Worm (Caenorhabditis elegans) whole organism, L1 larva: ENCODE data around the gene F44G4.6.
A peak's percentile ranks its signal among the peaks of the same experiment; 100 is the strongest.

Experiments used
- C04F5.9 ChIP-seq: sonication (generic microtip); optimal IDR thresholded peaks from 2 replicates; lab custom pipeline; 2016; ENCODE audit warnings: missing genetic modification characterization, missing compliant biosample characterization
- C16A3.4 ChIP-seq: fragments of 150-350 bp; optimal IDR thresholded peaks from 2 replicates; lab custom pipeline; 2014; ENCODE audit warnings: missing biosample characterization, missing genetic modification characterization
- C34B4.2 ChIP-seq: sonication (generic microtip); optimal IDR thresholded peaks from 2 replicates; lab custom pipeline; 2017; ENCODE audit warnings: mild to moderate bottlenecking, missing genetic modification characterization, missing compliant biosample characterization
- F16B12.6 ChIP-seq: fragments of 150-350 bp; optimal IDR thresholded peaks from 2 replicates; lab custom pipeline; 2014; ENCODE audit warnings: missing biosample characterization, missing genetic modification characterization
- Y116A8C.19 ChIP-seq: sonication (generic microtip); optimal IDR thresholded peaks from 2 replicates; lab custom pipeline; 2016; ENCODE audit warnings: missing compliant biosample characterization, missing genetic modification characterization, borderline replicate concordance
- aha-1 ChIP-seq: fragments of 150-350 bp; optimal IDR thresholded peaks from 2 replicates; lab custom pipeline; 2014; ENCODE audit warnings: missing biosample characterization, missing genetic modification characterization
- ama-1 ChIP-seq: fragments of 150-350 bp; optimal IDR thresholded peaks from 2 replicates; lab custom pipeline; 2014
- blmp-1 ChIP-seq: fragments of 150-350 bp; optimal IDR thresholded peaks from 2 replicates; lab custom pipeline; 2014; ENCODE audit warnings: missing biosample characterization, missing genetic modification characterization
- ceh-63 ChIP-seq: fragments of 200-800 bp; sonication (Bioruptor generic); optimal IDR thresholded peaks from 2 replicates; lab custom pipeline; 2018; ENCODE audit warnings: mild to moderate bottlenecking, missing genetic modification characterization, missing compliant biosample characterization
- ceh-88 ChIP-seq: fragments of 200-800 bp; sonication (Bioruptor generic); IDR thresholded peaks from 2 replicates; pipeline ENCODE4 v1.3.6; 2022; ENCODE audit warnings: missing genetic modification characterization, missing compliant biosample characterization
- ces-1 ChIP-seq: fragments of 150-350 bp; optimal IDR thresholded peaks from 2 replicates; lab custom pipeline; 2014; ENCODE audit warnings: missing biosample characterization, missing genetic modification reagents, missing genetic modification characterization
- dpl-1 ChIP-seq, 3 experiments: fragments of 150-350 bp in 2 of 3; sonication (generic microtip) in 1 of 3; optimal IDR thresholded peaks; 2 replicates each; lab custom pipeline; 2014 to 2017; ENCODE audit warnings: missing biosample characterization in 3 of 3, missing genetic modification characterization in 3 of 3, missing genetic modification reagents in 3 of 3
- dsc-1 ChIP-seq: sonication (generic microtip); optimal IDR thresholded peaks from 2 replicates; lab custom pipeline; 2016; ENCODE audit warnings: mild to moderate bottlenecking, missing genetic modification characterization, missing compliant biosample characterization
- efl-1 ChIP-seq, 4 experiments: fragments of 150-350 bp; optimal IDR thresholded peaks in 3 of 4; peaks in 1 of 4; 1 replicate in 1 of 4; 2 replicates in 3 of 4; lab custom pipeline; 2014; ENCODE audit warnings: missing biosample characterization in 2 of 4, missing genetic modification characterization in 2 of 4, missing genetic modification reagents in 2 of 4
- efl-3 ChIP-seq: fragments of 200-800 bp; sonication (Bioruptor generic); optimal IDR thresholded peaks from 2 replicates; lab custom pipeline; 2018; ENCODE audit warnings: mild to moderate bottlenecking, missing genetic modification characterization, missing compliant biosample characterization
- egl-27 ChIP-seq, 2 experiments: fragments of 150-350 bp in 1 of 2; sonication (generic microtip); optimal IDR thresholded peaks; 3 replicates each; lab custom pipeline; 2017 to 2018; ENCODE audit warnings: missing biosample characterization in 2 of 2, missing genetic modification characterization in 2 of 2, missing genetic modification reagents in 2 of 2
- elt-2 ChIP-seq: sonication (generic microtip); optimal IDR thresholded peaks from 2 replicates; lab custom pipeline; 2016; ENCODE audit warnings: missing genetic modification characterization, mild to moderate bottlenecking, inconsistent platforms, missing compliant biosample characterization, missing genetic modification reagents
- elt-3 ChIP-seq, 6 experiments: fragments of 150-350 bp in 1 of 6; sonication (generic microtip); optimal IDR thresholded peaks; 2 replicates each; lab custom pipeline; 2017 to 2018; ENCODE audit warnings: missing biosample characterization in 6 of 6, missing genetic modification characterization in 6 of 6, inconsistent platforms in 1 of 6
- ets-5 ChIP-seq: fragments of 200-800 bp; sonication (Bioruptor generic); IDR thresholded peaks from 2 replicates; pipeline ENCODE4 v1.3.6; 2022; ENCODE audit warnings: missing genetic modification characterization, missing compliant biosample characterization
- fos-1 ChIP-seq: fragments of 150-350 bp; optimal IDR thresholded peaks from 2 replicates; lab custom pipeline; 2014; ENCODE audit warnings: missing biosample characterization, missing genetic modification characterization
- grh-1 ChIP-seq: fragments of 200-800 bp; sonication (Bioruptor generic); IDR thresholded peaks from 2 replicates; pipeline ENCODE4 v1.3.6; 2022; ENCODE audit warnings: missing genetic modification reagents, missing genetic modification characterization, missing compliant biosample characterization
- hlh-4 ChIP-seq: sonication (generic microtip); optimal IDR thresholded peaks from 2 replicates; lab custom pipeline; 2016; ENCODE audit warnings: mild to moderate bottlenecking, missing genetic modification characterization, missing compliant biosample characterization
- hpl-2 ChIP-seq: fragments of 150-350 bp; optimal IDR thresholded peaks from 2 replicates; lab custom pipeline; 2014; ENCODE audit warnings: missing biosample characterization, missing genetic modification reagents, missing genetic modification characterization
- jun-1 ChIP-seq: fragments of 150-350 bp; optimal IDR thresholded peaks from 2 replicates; lab custom pipeline; 2014; ENCODE audit warnings: missing biosample characterization, missing genetic modification reagents, missing genetic modification characterization
- lin-13 ChIP-seq: fragments of 150-350 bp; optimal IDR thresholded peaks from 2 replicates; lab custom pipeline; 2014; ENCODE audit warnings: missing biosample characterization, missing genetic modification reagents, missing genetic modification characterization
- lin-14 ChIP-seq: fragments of 200-800 bp; sonication (Bioruptor generic); optimal IDR thresholded peaks from 2 replicates; lab custom pipeline; 2018; ENCODE audit warnings: mild to moderate bottlenecking, missing genetic modification characterization, moderate library complexity, missing compliant biosample characterization
- lin-35 ChIP-seq, 2 experiments: fragments of 150-350 bp; optimal IDR thresholded peaks; 2 replicates each; lab custom pipeline; 2014; ENCODE audit warnings: missing biosample characterization in 2 of 2, missing genetic modification characterization in 2 of 2, missing genetic modification reagents in 2 of 2
- lin-39 ChIP-seq: fragments of 150-350 bp; optimal IDR thresholded peaks from 2 replicates; lab custom pipeline; 2014; ENCODE audit warnings: missing biosample characterization, missing genetic modification reagents, missing genetic modification characterization
- lir-3 ChIP-seq: sonication (generic microtip); optimal IDR thresholded peaks from 2 replicates; lab custom pipeline; 2016; ENCODE audit warnings: mild to moderate bottlenecking, missing genetic modification characterization, moderate library complexity, missing compliant biosample characterization; ENCODE audit not compliant: poor library complexity
- mdl-1 ChIP-seq, 2 experiments: fragments of 150-350 bp; optimal IDR thresholded peaks; 2 replicates each; lab custom pipeline; 2014 to 2017; ENCODE audit warnings: missing biosample characterization in 2 of 2, missing genetic modification characterization in 2 of 2, inconsistent platforms in 1 of 2
- mef-2 ChIP-seq: fragments of 150-350 bp; optimal IDR thresholded peaks from 2 replicates; lab custom pipeline; 2014; ENCODE audit warnings: missing biosample characterization, missing genetic modification characterization
- nhr-11 ChIP-seq: fragments of 150-350 bp; optimal IDR thresholded peaks from 2 replicates; lab custom pipeline; 2014; ENCODE audit warnings: missing biosample characterization, missing genetic modification characterization
- nhr-19 ChIP-seq: fragments of 200-800 bp; sonication (Bioruptor generic); conservative IDR thresholded peaks from 2 replicates; pipeline ENCODE4 v1.3.6; 2022; ENCODE audit warnings: missing genetic modification characterization, missing compliant biosample characterization
- nhr-47 ChIP-seq: sonication (generic microtip); optimal IDR thresholded peaks from 2 replicates; lab custom pipeline; 2016; ENCODE audit warnings: mild to moderate bottlenecking, missing genetic modification characterization, moderate library complexity, missing compliant biosample characterization
- nhr-71 ChIP-seq: sonication (generic microtip); optimal IDR thresholded peaks from 2 replicates; lab custom pipeline; 2016; ENCODE audit warnings: mild to moderate bottlenecking, missing genetic modification characterization, moderate library complexity, missing compliant biosample characterization
- nhr-85 ChIP-seq: sonication (generic microtip); peaks from one replicate; lab custom pipeline; 2016; ENCODE audit warnings: missing genetic modification characterization, inconsistent platforms, missing compliant biosample characterization
- nhr-90 ChIP-seq: sonication (generic microtip); optimal IDR thresholded peaks from 2 replicates; lab custom pipeline; 2016; ENCODE audit warnings: mild to moderate bottlenecking, missing genetic modification characterization, missing compliant biosample characterization; ENCODE audit not compliant: poor library complexity
- pax-3 ChIP-seq: fragments of 200-800 bp; sonication (Bioruptor generic); optimal IDR thresholded peaks from 2 replicates; lab custom pipeline; 2018; ENCODE audit warnings: mild to moderate bottlenecking, missing genetic modification characterization, moderate library complexity, missing compliant biosample characterization
- pqm-1 ChIP-seq: sonication (generic microtip); optimal IDR thresholded peaks from 3 replicates; lab custom pipeline; 2017; ENCODE audit warnings: missing biosample characterization, missing genetic modification characterization
- rnt-1 ChIP-seq: sonication (generic microtip); optimal IDR thresholded peaks from 2 replicates; lab custom pipeline; 2016; ENCODE audit warnings: mild to moderate bottlenecking, missing genetic modification characterization, moderate library complexity, missing compliant biosample characterization
- snu-23 ChIP-seq: sonication (generic microtip); optimal IDR thresholded peaks from 2 replicates; lab custom pipeline; 2016; ENCODE audit warnings: missing genetic modification characterization, missing compliant biosample characterization
- sptf-1 ChIP-seq: fragments of 150-350 bp; optimal IDR thresholded peaks from 2 replicates; lab custom pipeline; 2014; ENCODE audit warnings: missing biosample characterization, missing genetic modification characterization
- sup-37 ChIP-seq: fragments of 200-800 bp; sonication (Bioruptor generic); optimal IDR thresholded peaks from 2 replicates; lab custom pipeline; 2018; ENCODE audit warnings: mild to moderate bottlenecking, missing genetic modification characterization, missing compliant biosample characterization
- unc-86 ChIP-seq: sonication (generic microtip); optimal IDR thresholded peaks from 2 replicates; lab custom pipeline; 2016; ENCODE audit warnings: missing genetic modification characterization, missing compliant biosample characterization
- unc-98 ChIP-seq: fragments of 200-800 bp; sonication (Bioruptor generic); IDR thresholded peaks from 2 replicates; pipeline ENCODE4 v1.3.6; 2022; ENCODE audit warnings: missing genetic modification characterization, missing compliant biosample characterization
- zip-4 ChIP-seq: fragments of 200-800 bp; sonication (Bioruptor generic); optimal IDR thresholded peaks from 2 replicates; lab custom pipeline; 2018; ENCODE audit warnings: mild to moderate bottlenecking, missing genetic modification characterization, moderate library complexity, missing compliant biosample characterization
- ztf-11 ChIP-seq, 2 experiments: sonication (generic microtip); optimal IDR thresholded peaks; 2 replicates each; lab custom pipeline; 2016 to 2017; ENCODE audit warnings: missing genetic modification characterization in 2 of 2, missing biosample characterization in 1 of 2, missing compliant biosample characterization in 1 of 2

F44G4.6 gene

DNA sequence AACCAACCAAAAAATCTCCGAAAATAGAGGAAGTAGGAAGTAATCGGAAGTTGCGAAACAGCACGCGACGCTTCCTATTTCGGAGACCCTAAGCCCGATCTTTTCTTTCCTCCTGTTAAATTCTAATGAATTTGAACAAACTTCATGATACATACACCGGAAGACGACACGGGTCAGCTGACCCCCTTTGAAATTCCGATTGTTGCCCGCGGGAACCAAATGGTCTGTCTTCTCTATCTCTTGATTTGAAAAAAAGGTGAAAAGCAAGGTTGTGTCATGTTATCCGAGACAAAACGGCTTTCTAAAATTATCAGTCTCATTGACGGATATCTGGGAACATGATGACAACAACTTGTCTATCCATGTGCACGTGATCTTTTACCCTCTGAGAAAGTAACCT, 42.5 kb downstream of the F44G4.6 start (continued):
- TF ChIP-seq lir-3 (no peak), dpl-1 (GFP tag; optimal IDR thresholded peaks at IDR 0.05; lab: Kevin White, UChicago) (peak in 1 of 3 experiments; percentile 14), ets-5 (no peak), ceh-88 (GFP tag; lab: Robert Waterston, UW) (no peak), C16A3.4 (tag; lab: Kevin White, UChicago) (no peak), fos-1 (no peak), elt-2 (no peak), nhr-19 (peak; percentile 66), blmp-1 (peak; percentile 81), elt-3 (tag; optimal IDR thresholded peaks at IDR 0.05; lab: Kevin White, UChicago) (no peak), hpl-2 (no peak), hlh-4 (no peak), efl-1 (optimal IDR thresholded peaks at IDR 0.05; lab: Kevin White, UChicago) (peak in 1 of 2 experiments; percentile 32), efl-1 (GFP tag; optimal IDR thresholded peaks at IDR 0.05 in 1 of 2; lab: Kevin White, UChicago) (no peak), jun-1 (no peak), nhr-71 (tag; lab: Kevin White, UChicago) (peak; percentile 89), sup-37 (GFP tag; lab: Kevin White, UChicago) (no peak), unc-98 (GFP tag; lab: Robert Waterston, UW) (0 out of 2 replicates have a peak, but pooled peaks have one; percentile 3), nhr-85 (tag; lab: Kevin White, UChicago) (no peak), nhr-90 (no peak), lin-13 (GFP tag; lab: Kevin White, UChicago) (peak; percentile 15), pax-3 (tag; lab: Kevin White, UChicago) (no peak), lin-35 (GFP tag; optimal IDR thresholded peaks at IDR 0.05; lab: Kevin White, UChicago) (no peak), snu-23 (GFP tag; lab: Kevin White, UChicago) (peak; percentile 55), Y116A8C.19 (tag; lab: Kevin White, UChicago) (no peak), F16B12.6 (no peak), rnt-1 (tag; lab: Kevin White, UChicago) (peak; percentile 74), grh-1 (GFP tag; lab: Robert Waterston, UW) (no peak), C04F5.9 (no peak), egl-27 (tag; optimal IDR thresholded peaks at IDR 0.05; lab: Kevin White, UChicago) (no peak), pqm-1 (tag; lab: Kevin White, UChicago) (no peak), C34B4.2 (tag; lab: Kevin White, UChicago) (no peak), aha-1 (no peak)

DNA sequence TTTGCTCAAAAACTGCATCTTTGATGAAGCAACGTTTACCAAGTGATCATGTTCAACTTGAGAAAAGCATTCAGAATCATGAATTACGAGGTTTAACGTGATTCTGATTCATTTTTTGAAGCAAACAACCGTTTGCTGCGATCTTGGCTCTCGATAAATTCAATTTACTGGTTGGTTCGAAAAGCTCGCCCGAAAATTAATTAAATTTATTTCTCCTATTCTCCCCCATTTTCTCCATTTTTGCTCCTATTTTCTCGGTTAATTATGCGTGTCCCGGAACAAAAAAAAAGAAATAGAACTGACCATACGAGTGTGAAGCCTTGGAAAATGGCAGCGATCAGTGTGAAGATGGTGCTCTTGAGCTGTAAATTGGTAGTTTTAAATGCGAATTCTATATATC, 44.7 kb downstream of the F44G4.6 start:
- TF ChIP-seq lin-13 (GFP tag; lab: Kevin White, UChicago) = no peak
- no peak for TF ChIP-seq ets-5
- TF ChIP-seq ztf-11 (tag; optimal IDR thresholded peaks at IDR 0.05; lab: Kevin White, UChicago) = no peak
- TF ChIP-seq ceh-63 (GFP tag; lab: Kevin White, UChicago) = no peak
- peak; percentile 6 for TF ChIP-seq ces-1
- TF ChIP-seq hlh-4 = no peak
- no peak for TF ChIP-seq nhr-11 (tag; lab: Kevin White, UChicago)
- TF ChIP-seq mef-2 (tag; lab: Kevin White, UChicago) = no peak
- TF ChIP-seq rnt-1 (tag; lab: Kevin White, UChicago) = no peak
- no peak for TF ChIP-seq lin-39 (tag; lab: Kevin White, UChicago)
- TF ChIP-seq nhr-47 = peak; percentile 3
- no peak for TF ChIP-seq zip-4 (GFP tag; lab: Kevin White, UChicago)
- no peak for TF ChIP-seq hpl-2
- TF ChIP-seq nhr-85 (tag; lab: Kevin White, UChicago) = no peak
- no peak for TF ChIP-seq unc-86 (tag; lab: Kevin White, UChicago)
- TF ChIP-seq mdl-1 (tag; optimal IDR thresholded peaks at IDR 0.05; lab: Kevin White, UChicago) = no peak
- TF ChIP-seq dsc-1 (tag; lab: Kevin White, UChicago) = no peak
- no peak for TF ChIP-seq ama-1
- no peak for TF ChIP-seq efl-3 (GFP tag; lab: Kevin White, UChicago)
- no peak for TF ChIP-seq snu-23 (GFP tag; lab: Kevin White, UChicago)
- TF ChIP-seq sptf-1 (tag; lab: Kevin White, UChicago) = no peak
- peak; percentile 61 for TF ChIP-seq lin-14 (GFP tag; lab: Kevin White, UChicago)
